Worm (Caenorhabditis elegans) whole organism, L1 larva: ENCODE measurements around the gene acbp-4.

Experiments
- C04F5.9 ChIP-seq: sonication (generic microtip); optimal IDR thresholded peaks from 2 replicates; lab custom pipeline; 2016; ENCODE audit warnings: missing genetic modification characterization, missing compliant biosample characterization
- Y116A8C.19 ChIP-seq: sonication (generic microtip); optimal IDR thresholded peaks from 2 replicates; lab custom pipeline; 2016; ENCODE audit warnings: missing compliant biosample characterization, missing genetic modification characterization, borderline replicate concordance
- aha-1 ChIP-seq: fragments of 150-350 bp; optimal IDR thresholded peaks from 2 replicates; lab custom pipeline; 2014; ENCODE audit warnings: missing biosample characterization, missing genetic modification characterization
- alr-1 ChIP-seq: fragments of 200-800 bp; sonication (Bioruptor generic); optimal IDR thresholded peaks from 2 replicates; lab custom pipeline; 2018; ENCODE audit warnings: borderline replicate concordance, mild to moderate bottlenecking, missing genetic modification characterization, missing compliant biosample characterization
- ces-1 ChIP-seq: fragments of 150-350 bp; optimal IDR thresholded peaks from 2 replicates; lab custom pipeline; 2014; ENCODE audit warnings: missing biosample characterization, missing genetic modification reagents, missing genetic modification characterization
- dpl-1 ChIP-seq, 3 experiments: fragments of 150-350 bp in 2 of 3; sonication (generic microtip) in 1 of 3; optimal IDR thresholded peaks; 2 replicates each; lab custom pipeline; 2014 to 2017; ENCODE audit warnings: missing biosample characterization in 3 of 3, missing genetic modification characterization in 3 of 3, missing genetic modification reagents in 3 of 3
- egl-13 ChIP-seq: sonication (generic microtip); optimal IDR thresholded peaks from 2 replicates; lab custom pipeline; 2016; ENCODE audit warnings: missing genotype, missing genetic modification reagents, missing genetic modification characterization, missing compliant biosample characterization
- egl-27 ChIP-seq, 2 experiments: fragments of 150-350 bp in 1 of 2; sonication (generic microtip); optimal IDR thresholded peaks; 3 replicates each; lab custom pipeline; 2017 to 2018; ENCODE audit warnings: missing biosample characterization in 2 of 2, missing genetic modification characterization in 2 of 2, missing genetic modification reagents in 2 of 2
- elt-2 ChIP-seq: sonication (generic microtip); optimal IDR thresholded peaks from 2 replicates; lab custom pipeline; 2016; ENCODE audit warnings: missing genetic modification characterization, mild to moderate bottlenecking, inconsistent platforms, missing compliant biosample characterization, missing genetic modification reagents
- elt-3 ChIP-seq, 6 experiments: fragments of 150-350 bp in 1 of 6; sonication (generic microtip); optimal IDR thresholded peaks; 2 replicates each; lab custom pipeline; 2017 to 2018; ENCODE audit warnings: missing biosample characterization in 6 of 6, missing genetic modification characterization in 6 of 6, inconsistent platforms in 1 of 6
- ets-5 ChIP-seq: fragments of 200-800 bp; sonication (Bioruptor generic); IDR thresholded peaks from 2 replicates; pipeline ENCODE4 v1.3.6; 2022; ENCODE audit warnings: missing genetic modification characterization, missing compliant biosample characterization
- fkh-4 ChIP-seq: sonication (generic microtip); optimal IDR thresholded peaks from 2 replicates; lab custom pipeline; 2016; ENCODE audit warnings: missing compliant biosample characterization, missing genetic modification characterization, borderline replicate concordance
- hlh-17 ChIP-seq: fragments of 200-800 bp; sonication (Bioruptor generic); optimal IDR thresholded peaks from 2 replicates; lab custom pipeline; 2018; ENCODE audit warnings: missing genetic modification characterization, mild to moderate bottlenecking, missing compliant biosample characterization, moderate library complexity, borderline replicate concordance
- hpl-2 ChIP-seq: fragments of 150-350 bp; optimal IDR thresholded peaks from 2 replicates; lab custom pipeline; 2014; ENCODE audit warnings: missing biosample characterization, missing genetic modification reagents, missing genetic modification characterization
- irx-1 ChIP-seq: sonication (generic microtip); optimal IDR thresholded peaks from 2 replicates; lab custom pipeline; 2016; ENCODE audit warnings: missing genetic modification characterization, missing compliant biosample characterization
- lin-13 ChIP-seq: fragments of 150-350 bp; optimal IDR thresholded peaks from 2 replicates; lab custom pipeline; 2014; ENCODE audit warnings: missing biosample characterization, missing genetic modification reagents, missing genetic modification characterization
- lin-14 ChIP-seq: fragments of 200-800 bp; sonication (Bioruptor generic); optimal IDR thresholded peaks from 2 replicates; lab custom pipeline; 2018; ENCODE audit warnings: mild to moderate bottlenecking, missing genetic modification characterization, moderate library complexity, missing compliant biosample characterization
- lin-15B ChIP-seq: fragments of 150-350 bp; sonication (generic microtip); optimal IDR thresholded peaks from 3 replicates; lab custom pipeline; 2014; ENCODE audit warnings: missing biosample characterization, missing genetic modification characterization
- lin-39 ChIP-seq: fragments of 150-350 bp; optimal IDR thresholded peaks from 2 replicates; lab custom pipeline; 2014; ENCODE audit warnings: missing biosample characterization, missing genetic modification reagents, missing genetic modification characterization
- lir-3 ChIP-seq: sonication (generic microtip); optimal IDR thresholded peaks from 2 replicates; lab custom pipeline; 2016; ENCODE audit warnings: mild to moderate bottlenecking, missing genetic modification characterization, moderate library complexity, missing compliant biosample characterization; ENCODE audit not compliant: poor library complexity
- lsy-2 ChIP-seq, 2 experiments: fragments of 150-350 bp; optimal IDR thresholded peaks; 2 replicates each; lab custom pipeline; 2014; ENCODE audit warnings: missing biosample characterization in 2 of 2, missing genetic modification characterization in 2 of 2
- mab-9 ChIP-seq: fragments of 200-800 bp; sonication (Bioruptor generic); IDR thresholded peaks from 2 replicates; pipeline ENCODE4 v1.3.6; 2022; ENCODE audit warnings: missing genetic modification reagents, missing genetic modification characterization, missing compliant biosample characterization
- mdl-1 ChIP-seq, 2 experiments: fragments of 150-350 bp; optimal IDR thresholded peaks; 2 replicates each; lab custom pipeline; 2014 to 2017; ENCODE audit warnings: missing biosample characterization in 2 of 2, missing genetic modification characterization in 2 of 2, inconsistent platforms in 1 of 2
- mep-1 ChIP-seq: fragments of 150-350 bp; optimal IDR thresholded peaks from 2 replicates; lab custom pipeline; 2014; ENCODE audit warnings: missing biosample characterization, missing genetic modification characterization
- nhr-11 ChIP-seq: fragments of 150-350 bp; optimal IDR thresholded peaks from 2 replicates; lab custom pipeline; 2014; ENCODE audit warnings: missing biosample characterization, missing genetic modification characterization
- nhr-12 ChIP-seq: sonication (generic microtip); optimal IDR thresholded peaks from 2 replicates; lab custom pipeline; 2017; ENCODE audit warnings: missing biosample characterization, missing genetic modification characterization
- nhr-20 ChIP-seq: sonication (generic microtip); optimal IDR thresholded peaks from 2 replicates; lab custom pipeline; 2016; ENCODE audit warnings: mild to moderate bottlenecking, missing genetic modification characterization, missing compliant biosample characterization
- nhr-47 ChIP-seq: sonication (generic microtip); optimal IDR thresholded peaks from 2 replicates; lab custom pipeline; 2016; ENCODE audit warnings: mild to moderate bottlenecking, missing genetic modification characterization, moderate library complexity, missing compliant biosample characterization
- nhr-71 ChIP-seq: sonication (generic microtip); optimal IDR thresholded peaks from 2 replicates; lab custom pipeline; 2016; ENCODE audit warnings: mild to moderate bottlenecking, missing genetic modification characterization, moderate library complexity, missing compliant biosample characterization
- nhr-76 ChIP-seq: sonication (generic microtip); optimal IDR thresholded peaks from 2 replicates; lab custom pipeline; 2017; ENCODE audit warnings: missing biosample characterization, missing genetic modification characterization
- nhr-77 ChIP-seq: fragments of 150-350 bp; optimal IDR thresholded peaks from 2 replicates; lab custom pipeline; 2014; ENCODE audit warnings: missing biosample characterization, missing genetic modification characterization
- nhr-85 ChIP-seq: sonication (generic microtip); peaks from one replicate; lab custom pipeline; 2016; ENCODE audit warnings: missing genetic modification characterization, inconsistent platforms, missing compliant biosample characterization
- pag-3 ChIP-seq: sonication (generic microtip); optimal IDR thresholded peaks from 2 replicates; lab custom pipeline; 2017; ENCODE audit warnings: missing genetic modification characterization, mild to moderate bottlenecking, missing compliant biosample characterization, antibody characterized with exemption, borderline replicate concordance; ENCODE audit not compliant: insufficient read depth
- rnt-1 ChIP-seq: sonication (generic microtip); optimal IDR thresholded peaks from 2 replicates; lab custom pipeline; 2016; ENCODE audit warnings: mild to moderate bottlenecking, missing genetic modification characterization, moderate library complexity, missing compliant biosample characterization
- skn-1 ChIP-seq: fragments of 150-350 bp; optimal IDR thresholded peaks from 2 replicates; lab custom pipeline; 2014; ENCODE audit warnings: missing biosample characterization, missing genetic modification characterization
- snpc-4 ChIP-seq: fragments of 150-350 bp; optimal IDR thresholded peaks from 2 replicates; lab custom pipeline; 2014; ENCODE audit warnings: missing biosample characterization, missing genetic modification characterization
- snu-23 ChIP-seq: sonication (generic microtip); optimal IDR thresholded peaks from 2 replicates; lab custom pipeline; 2016; ENCODE audit warnings: missing genetic modification characterization, missing compliant biosample characterization
- sox-4 ChIP-seq: sonication (generic microtip); optimal IDR thresholded peaks from 2 replicates; lab custom pipeline; 2016; ENCODE audit warnings: missing genetic modification characterization, missing compliant biosample characterization
- sptf-1 ChIP-seq: fragments of 150-350 bp; optimal IDR thresholded peaks from 2 replicates; lab custom pipeline; 2014; ENCODE audit warnings: missing biosample characterization, missing genetic modification characterization
- sup-37 ChIP-seq: fragments of 200-800 bp; sonication (Bioruptor generic); optimal IDR thresholded peaks from 2 replicates; lab custom pipeline; 2018; ENCODE audit warnings: mild to moderate bottlenecking, missing genetic modification characterization, missing compliant biosample characterization
- swsn-7 ChIP-seq: sonication (generic microtip); optimal IDR thresholded peaks from 2 replicates; lab custom pipeline; 2016; ENCODE audit warnings: missing genetic modification characterization, missing compliant biosample characterization
- tbx-2 ChIP-seq: sonication (generic microtip); optimal IDR thresholded peaks from 2 replicates; lab custom pipeline; 2016; ENCODE audit warnings: missing genetic modification characterization, missing compliant biosample characterization
- tlp-1 ChIP-seq: fragments of 150-350 bp; optimal IDR thresholded peaks from 2 replicates; lab custom pipeline; 2014; ENCODE audit warnings: missing biosample characterization, missing genetic modification characterization
- unc-130 ChIP-seq: fragments of 150-350 bp; optimal IDR thresholded peaks from 2 replicates; lab custom pipeline; 2017; ENCODE audit warnings: missing biosample characterization, missing genetic modification characterization, inconsistent platforms
- unc-86 ChIP-seq: sonication (generic microtip); optimal IDR thresholded peaks from 2 replicates; lab custom pipeline; 2016; ENCODE audit warnings: missing genetic modification characterization, missing compliant biosample characterization
- unc-98 ChIP-seq: fragments of 200-800 bp; sonication (Bioruptor generic); IDR thresholded peaks from 2 replicates; pipeline ENCODE4 v1.3.6; 2022; ENCODE audit warnings: missing genetic modification characterization, missing compliant biosample characterization
- vab-15 ChIP-seq: sonication (generic microtip); optimal IDR thresholded peaks from 2 replicates; lab custom pipeline; 2017; ENCODE audit warnings: missing genotype, mild to moderate bottlenecking, missing genetic modification characterization, missing compliant biosample characterization
- xbp-1 ChIP-seq: sonication (generic microtip); optimal IDR thresholded peaks from 2 replicates; lab custom pipeline; 2016; ENCODE audit warnings: missing genetic modification characterization, missing compliant biosample characterization
- zag-1 ChIP-seq: fragments of 150-350 bp; optimal IDR thresholded peaks from 2 replicates; lab custom pipeline; 2014; ENCODE audit warnings: missing biosample characterization, missing genetic modification characterization
- ztf-11 ChIP-seq, 2 experiments: sonication (generic microtip); optimal IDR thresholded peaks; 2 replicates each; lab custom pipeline; 2016 to 2017; ENCODE audit warnings: missing genetic modification characterization in 2 of 2, missing biosample characterization in 1 of 2, missing compliant biosample characterization in 1 of 2

Gene acbp-4

DNA sequence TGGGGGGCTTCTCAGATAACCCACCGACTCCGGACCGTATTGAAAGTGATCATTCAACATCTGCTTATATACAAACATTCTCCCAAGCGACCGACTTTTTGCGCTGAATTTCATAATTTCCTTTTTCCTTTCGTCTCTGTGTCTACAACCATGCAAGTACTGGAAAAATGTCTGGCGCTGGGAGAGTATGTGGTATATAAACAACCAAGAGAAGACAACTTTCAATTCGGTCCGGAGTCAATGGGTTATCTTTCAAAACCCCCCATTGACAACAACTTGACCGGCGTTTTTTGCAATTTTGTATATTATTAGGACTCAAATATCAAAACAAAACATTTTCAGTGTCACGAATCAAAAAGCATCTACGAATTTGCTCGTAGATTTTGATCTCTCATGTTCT is 30.4 kb downstream of the acbp-4 start (continued):
- TF ChIP-seq hlh-17 (GFP tag; lab: Kevin White, UChicago): no peak
- peak; percentile 76 for TF ChIP-seq skn-1
- TF ChIP-seq sptf-1 (tag; lab: Kevin White, UChicago): no peak
- peak; percentile 64 for TF ChIP-seq nhr-20
- TF ChIP-seq lir-3 (tag; lab: Kevin White, UChicago): no peak
- TF ChIP-seq nhr-85 (tag; lab: Kevin White, UChicago): no peak
- TF ChIP-seq nhr-47 (tag; lab: Kevin White, UChicago): peak; percentile 74
- TF ChIP-seq rnt-1 (tag; lab: Kevin White, UChicago): peak; percentile 16
- no peak for TF ChIP-seq zag-1 (tag; lab: Kevin White, UChicago)
- no peak for TF ChIP-seq Y116A8C.19 (tag; lab: Kevin White, UChicago)
- no peak for TF ChIP-seq nhr-77 (tag; lab: Kevin White, UChicago)
- peak in 1 of 2 experiments; percentile 37 for TF ChIP-seq mdl-1 (tag; optimal IDR thresholded peaks at IDR 0.05; lab: Kevin White, UChicago)
- no peak for TF ChIP-seq nhr-12 (tag; lab: Kevin White, UChicago)
- TF ChIP-seq vab-15 (tag; lab: Kevin White, UChicago): no peak
- TF ChIP-seq tbx-2 (tag; lab: Kevin White, UChicago): peak; percentile 2
- peak; percentile 66 for TF ChIP-seq elt-2 (tag; lab: Kevin White, UChicago)
- peak; percentile 72 for TF ChIP-seq swsn-7 (tag; lab: Kevin White, UChicago)
- TF ChIP-seq egl-27 (tag; optimal IDR thresholded peaks at IDR 0.05; lab: Kevin White, UChicago): no peak
- peak; percentile 43 for TF ChIP-seq irx-1
- no peak for TF ChIP-seq fkh-4 (tag; lab: Kevin White, UChicago)
- TF ChIP-seq egl-13 (tag; lab: Kevin White, UChicago): no peak
- no peak for TF ChIP-seq C04F5.9 (tag; lab: Kevin White, UChicago)
- no peak for TF ChIP-seq aha-1 (tag; lab: Kevin White, UChicago)
- no peak for TF ChIP-seq unc-98 (GFP tag; lab: Robert Waterston, UW)
- TF ChIP-seq mab-9: no peak
- TF ChIP-seq lin-15B (tag; lab: Kevin White, UChicago): no peak
- no peak for TF ChIP-seq unc-130
- peak; percentile 27 for TF ChIP-seq hpl-2 (GFP tag; lab: Kevin White, UChicago)
- peak; percentile 26 for TF ChIP-seq mep-1 (tag; lab: Kevin White, UChicago)
- no peak for TF ChIP-seq pag-3 (tag; lab: Kevin White, UChicago)
- peak; percentile 15 for TF ChIP-seq lin-13 (GFP tag; lab: Kevin White, UChicago)

DNA sequence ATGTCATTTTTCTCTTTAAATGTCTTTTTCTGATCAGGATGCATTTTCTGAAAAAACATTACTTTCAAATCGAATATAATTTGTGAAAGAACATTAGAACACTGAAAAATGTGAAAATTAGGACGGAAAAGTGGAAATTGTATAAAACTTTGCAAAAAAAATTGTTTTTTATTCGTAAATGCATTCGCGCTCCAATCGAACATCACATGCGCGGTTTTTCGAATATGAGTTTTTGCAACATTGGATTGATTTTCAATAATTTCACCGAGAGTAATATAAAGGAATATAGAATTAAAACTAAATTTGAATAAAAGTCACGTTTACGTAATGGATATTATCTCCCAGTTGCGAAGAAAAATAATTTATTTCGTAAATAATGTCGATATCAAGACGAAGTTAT is 31.7 kb downstream of the acbp-4 start, which contains the start of the genes spot-1 and B0361.11:
Gene spot-1, minus strand, starts transcription at position 47 of the 400 bp plus-strand sequence.
Gene B0361.11, plus strand, starts transcription at position 372 of the 400 bp plus-strand sequence.
- TF ChIP-seq unc-86 (tag; lab: Kevin White, UChicago): peak; percentile 31
- peak; percentile 72 for TF ChIP-seq snpc-4
- TF ChIP-seq skn-1: peak; percentile 25
- no peak for TF ChIP-seq fkh-4 (tag; lab: Kevin White, UChicago)
- peak; percentile 78 to 89 for TF ChIP-seq lsy-2 (tag; optimal IDR thresholded peaks at IDR 0.05; lab: Kevin White, UChicago)
- peak; percentile 62 for TF ChIP-seq lin-14 (GFP tag; lab: Kevin White, UChicago)
- TF ChIP-seq ztf-11 (tag; optimal IDR thresholded peaks at IDR 0.05; lab: Kevin White, UChicago): no peak
- TF ChIP-seq pag-3 (tag; lab: Kevin White, UChicago): no peak
- no peak for TF ChIP-seq nhr-12 (tag; lab: Kevin White, UChicago)
- TF ChIP-seq egl-27 (tag; optimal IDR thresholded peaks at IDR 0.05; lab: Kevin White, UChicago): no peak
- TF ChIP-seq dpl-1 (GFP tag; optimal IDR thresholded peaks at IDR 0.05; lab: Kevin White, UChicago): peak; percentile 93 to 97 (median 97)
- TF ChIP-seq tlp-1 (tag; lab: Kevin White, UChicago): no peak
- no peak for TF ChIP-seq nhr-76 (tag; lab: Kevin White, UChicago)
- peak; percentile 27 for TF ChIP-seq lin-39 (tag; lab: Kevin White, UChicago)
- peak in 2 of 6 experiments; percentile 31 to 50 for TF ChIP-seq elt-3 (tag; optimal IDR thresholded peaks at IDR 0.05; lab: Kevin White, UChicago)
- peak; percentile 79 for TF ChIP-seq nhr-71 (tag; lab: Kevin White, UChicago)
- TF ChIP-seq nhr-11 (tag; lab: Kevin White, UChicago): no peak
- no peak for TF ChIP-seq Y116A8C.19 (tag; lab: Kevin White, UChicago)
- TF ChIP-seq alr-1 (tag; lab: Kevin White, UChicago): no peak
- no peak for TF ChIP-seq ces-1 (GFP tag; lab: Kevin White, UChicago)
- TF ChIP-seq snu-23 (GFP tag; lab: Kevin White, UChicago): peak; percentile 81
- no peak for TF ChIP-seq ets-5 (GFP tag; lab: Robert Waterston, UW)
- peak; percentile 0 for TF ChIP-seq sox-4 (tag; lab: Kevin White, UChicago)
- TF ChIP-seq xbp-1 (tag; lab: Kevin White, UChicago): peak; percentile 68
- no peak for TF ChIP-seq vab-15 (tag; lab: Kevin White, UChicago)
- no peak for TF ChIP-seq sptf-1 (tag; lab: Kevin White, UChicago)
- TF ChIP-seq sup-37 (GFP tag; lab: Kevin White, UChicago): no peak
- TF ChIP-seq unc-130: peak; percentile 67
- TF ChIP-seq mdl-1 (tag; optimal IDR thresholded peaks at IDR 0.05; lab: Kevin White, UChicago): peak in 1 of 2 experiments; percentile 11
